Fruit fly (Drosophila melanogaster) whole organism, embryonic: ENCODE results near the gene Lgr3.

Source experiments
- Atf-2 ChIP-seq: fragments of 200-800 bp; sonication (Bioruptor generic); optimal IDR thresholded peaks from 2 replicates; lab custom pipeline; 2016; ENCODE audit warnings: missing biosample characterization, missing genetic modification characterization
- Bteb2 ChIP-seq: fragments of 200-800 bp; sonication (Bioruptor generic); optimal IDR thresholded peaks from 2 replicates; lab custom pipeline; 2016; ENCODE audit warnings: missing biosample characterization, missing genetic modification characterization
- CG10274 ChIP-seq: fragments of 200-800 bp; sonication (Bioruptor generic); optimal IDR thresholded peaks from 3 replicates; lab custom pipeline; 2017; ENCODE audit warnings: missing biosample characterization, mild to moderate bottlenecking, missing genetic modification characterization
- CG11504 ChIP-seq: fragments of 200-800 bp; sonication (Bioruptor generic); optimal IDR thresholded peaks from 3 replicates; lab custom pipeline; 2019; ENCODE audit warnings: missing biosample characterization, mild to moderate bottlenecking, missing genetic modification characterization, moderate library complexity
- CG11560 ChIP-seq: fragments of 200-800 bp; sonication (Bioruptor generic); IDR thresholded peaks from 3 replicates; pipeline ENCODE4 v1.3.6; 2022; ENCODE audit warnings: missing biosample characterization, missing genetic modification characterization
- CG11723 ChIP-seq: fragments of 200-800 bp; sonication (Bioruptor generic); optimal IDR thresholded peaks from 2 replicates; lab custom pipeline; 2017; ENCODE audit warnings: missing biosample characterization, mild to moderate bottlenecking, missing genetic modification characterization
- CG12071 ChIP-seq: fragments of 200-800 bp; sonication (Bioruptor generic); optimal IDR thresholded peaks from 3 replicates; lab custom pipeline; 2018; ENCODE audit warnings: missing biosample characterization, mild to moderate bottlenecking, missing genetic modification characterization
- CG12391 ChIP-seq: fragments of 200-800 bp; sonication (Bioruptor generic); optimal IDR thresholded peaks from 3 replicates; lab custom pipeline; 2018; ENCODE audit warnings: missing biosample characterization, mild to moderate bottlenecking, missing genetic modification characterization, moderate library complexity
- CG12942 ChIP-seq: fragments of 200-800 bp; sonication (Bioruptor generic); optimal IDR thresholded peaks from 3 replicates; lab custom pipeline; 2016; ENCODE audit warnings: missing biosample characterization, missing genetic modification characterization
- CG13624 ChIP-seq: fragments of 200-800 bp; sonication (Bioruptor generic); optimal IDR thresholded peaks from 2 replicates; lab custom pipeline; 2016; ENCODE audit warnings: missing biosample characterization, missing genetic modification characterization
- CG14860 ChIP-seq: fragments of 200-800 bp; sonication (Bioruptor generic); IDR thresholded peaks from 3 replicates; pipeline ENCODE4 v1.3.6; 2022; ENCODE audit warnings: missing biosample characterization, missing genetic modification characterization; ENCODE audit not compliant: partially characterized antibody
- CG1529 ChIP-seq: fragments of 200-800 bp; sonication (Bioruptor generic); optimal IDR thresholded peaks from 3 replicates; lab custom pipeline; 2018; ENCODE audit warnings: missing biosample characterization, missing genetic modification characterization
- CG2116 ChIP-seq: fragments of 200-800 bp; sonication (Bioruptor generic); optimal IDR thresholded peaks from 3 replicates; lab custom pipeline; 2018; ENCODE audit warnings: missing biosample characterization, mild to moderate bottlenecking, missing genetic modification characterization
- CG31224 ChIP-seq: fragments of 200-800 bp; sonication (Bioruptor generic); IDR thresholded peaks from 2 replicates; pipeline ENCODE4 v1.3.6; 2022; ENCODE audit warnings: missing biosample characterization, missing genetic modification characterization
- CG6175 ChIP-seq: fragments of 200-800 bp; sonication (Bioruptor generic); IDR thresholded peaks from 3 replicates; pipeline ENCODE4 v1.3.6; 2022; ENCODE audit warnings: missing biosample characterization, missing genetic modification characterization
- CG6254 ChIP-seq: fragments of 200-800 bp; sonication (Bioruptor generic); optimal IDR thresholded peaks from 3 replicates; lab custom pipeline; 2017; ENCODE audit warnings: mild to moderate bottlenecking, missing biosample characterization, missing genetic modification reagents, missing genetic modification characterization
- CG6689 ChIP-seq: fragments of 200-800 bp; sonication (Bioruptor generic); IDR thresholded peaks from 2 replicates; pipeline ENCODE4 v1.3.6; 2022; ENCODE audit warnings: missing biosample characterization, missing genetic modification characterization
- CG6791 ChIP-seq: fragments of 200-800 bp; sonication (Bioruptor generic); IDR thresholded peaks from 3 replicates; pipeline ENCODE4 v1.3.6; 2022; ENCODE audit warnings: missing biosample characterization, missing genetic modification characterization; ENCODE audit not compliant: partially characterized antibody
- CG6813 ChIP-seq: fragments of 200-800 bp; sonication (Bioruptor generic); optimal IDR thresholded peaks from 2 replicates; lab custom pipeline; 2017; ENCODE audit warnings: missing biosample characterization, missing genetic modification characterization, mild to moderate bottlenecking, moderate library complexity, missing genetic modification reagents
- CG7839 ChIP-seq: fragments of 200-800 bp; sonication (Bioruptor generic); optimal IDR thresholded peaks from 3 replicates; lab custom pipeline; 2018; ENCODE audit warnings: missing biosample characterization, mild to moderate bottlenecking, missing genetic modification characterization, moderate library complexity
- CG8089 ChIP-seq: fragments of 200-800 bp; sonication (Bioruptor generic); optimal IDR thresholded peaks from 3 replicates; lab custom pipeline; 2016; ENCODE audit warnings: missing biosample characterization, missing genetic modification characterization
- CG8281 ChIP-seq: fragments of 200-800 bp; sonication (Bioruptor generic); optimal IDR thresholded peaks from 2 replicates; lab custom pipeline; 2018; ENCODE audit warnings: missing biosample characterization, mild to moderate bottlenecking, missing genetic modification characterization, moderate library complexity
- CG9876 ChIP-seq: fragments of 200-800 bp; sonication (Bioruptor generic); optimal IDR thresholded peaks from 2 replicates; lab custom pipeline; 2016; ENCODE audit warnings: missing biosample characterization, missing genetic modification characterization
- Camta ChIP-seq: fragments of 200-800 bp; sonication (Bioruptor generic); optimal IDR thresholded peaks from 2 replicates; lab custom pipeline; 2016; ENCODE audit warnings: missing biosample characterization, missing genetic modification characterization
- Doc3 ChIP-seq: fragments of 200-800 bp; sonication (Bioruptor generic); IDR thresholded peaks from 3 replicates; pipeline ENCODE4 v1.3.6; 2022; ENCODE audit warnings: missing biosample characterization, missing genetic modification characterization; ENCODE audit not compliant: partially characterized antibody
- HmgD ChIP-seq: fragments of 200-800 bp; sonication (Bioruptor generic); optimal IDR thresholded peaks from 3 replicates; lab custom pipeline; 2016; ENCODE audit warnings: missing biosample characterization, missing genetic modification characterization
- MESR4 ChIP-seq: fragments of 200-800 bp; sonication (Bioruptor generic); optimal IDR thresholded peaks from 2 replicates; lab custom pipeline; 2018; ENCODE audit warnings: missing biosample characterization, mild to moderate bottlenecking, missing genetic modification characterization, moderate library complexity
- Ravus ChIP-seq: fragments of 200-800 bp; sonication (Bioruptor generic); IDR thresholded peaks from 2 replicates; pipeline ENCODE4 v1.3.6; 2022; ENCODE audit warnings: missing biosample characterization, missing genetic modification characterization
- al ChIP-seq: fragments of 200-800 bp; sonication (Bioruptor generic); IDR thresholded peaks from 2 replicates; pipeline ENCODE4 v1.3.6; 2022; ENCODE audit warnings: missing biosample characterization, missing genetic modification characterization
- bbx ChIP-seq: fragments of 200-800 bp; sonication (Bioruptor generic); IDR thresholded peaks from 2 replicates; pipeline ENCODE4 v1.3.6; 2022; ENCODE audit warnings: missing biosample characterization, missing genetic modification characterization; ENCODE audit not compliant: partially characterized antibody
- bigmax ChIP-seq: fragments of 200-800 bp; sonication (Bioruptor generic); optimal IDR thresholded peaks from 2 replicates; lab custom pipeline; 2018; ENCODE audit warnings: missing biosample characterization, mild to moderate bottlenecking, missing genetic modification characterization
- cg ChIP-seq: fragments of 200-800 bp; sonication (Bioruptor generic); optimal IDR thresholded peaks from 3 replicates; lab custom pipeline; 2019; ENCODE audit warnings: missing biosample characterization, mild to moderate bottlenecking, missing genetic modification characterization, moderate library complexity
- chm ChIP-seq: fragments of 200-800 bp; sonication (Bioruptor generic); IDR thresholded peaks from 2 replicates; pipeline ENCODE4 v1.3.6; 2022; ENCODE audit warnings: missing biosample characterization, missing genetic modification characterization
- crol ChIP-seq: fragments of 200-800 bp; sonication (Bioruptor generic); IDR thresholded peaks from 2 replicates; pipeline ENCODE4 v1.3.6; 2022; ENCODE audit warnings: missing biosample characterization, missing genetic modification characterization
- en ChIP-seq: fragments of 200-800 bp; sonication (Bioruptor generic); optimal IDR thresholded peaks from 2 replicates; lab custom pipeline; 2016; ENCODE audit warnings: missing biosample characterization, missing genetic modification characterization
- exex ChIP-seq: fragments of 200-800 bp; sonication (Bioruptor generic); optimal IDR thresholded peaks from 4 replicates; lab custom pipeline; 2018; ENCODE audit warnings: missing biosample characterization, mild to moderate bottlenecking, missing genetic modification characterization, moderate library complexity
- fd96Cb ChIP-seq: fragments of 200-800 bp; sonication (Bioruptor generic); optimal IDR thresholded peaks from 2 replicates; lab custom pipeline; 2018; ENCODE audit warnings: missing biosample characterization, mild to moderate bottlenecking, missing genetic modification characterization, moderate library complexity
- gcm2 ChIP-seq: fragments of 200-800 bp; sonication (Bioruptor generic); optimal IDR thresholded peaks from 2 replicates; lab custom pipeline; 2016; ENCODE audit warnings: missing biosample characterization, missing genetic modification characterization
- gem ChIP-seq: fragments of 200-800 bp; sonication (Bioruptor generic); optimal IDR thresholded peaks from 2 replicates; lab custom pipeline; 2019; ENCODE audit warnings: missing biosample characterization, mild to moderate bottlenecking, missing genetic modification characterization, moderate library complexity
- gsb-n ChIP-seq: fragments of 200-800 bp; sonication (Bioruptor generic); optimal IDR thresholded peaks from 3 replicates; lab custom pipeline; 2018; ENCODE audit warnings: missing biosample characterization, mild to moderate bottlenecking, missing genetic modification characterization
- insv ChIP-seq, 2 experiments: fragments of 200-800 bp; sonication (Bioruptor generic); optimal IDR thresholded peaks; 3 replicates each; lab custom pipeline; 2016 to 2018; ENCODE audit warnings: missing biosample characterization in 2 of 2, missing genetic modification characterization in 2 of 2
- lab ChIP-seq: fragments of 200-800 bp; sonication (Bioruptor generic); optimal IDR thresholded peaks from 3 replicates; lab custom pipeline; 2017; ENCODE audit warnings: missing biosample characterization, missing genetic modification characterization, mild to moderate bottlenecking, moderate library complexity, missing genetic modification reagents
- lmd ChIP-seq: fragments of 200-800 bp; sonication (Bioruptor generic); IDR thresholded peaks from 2 replicates; pipeline ENCODE4 v1.3.6; 2022; ENCODE audit warnings: missing biosample characterization, missing genetic modification characterization
- nau ChIP-seq: fragments of 200-800 bp; sonication (Bioruptor generic); optimal IDR thresholded peaks from 3 replicates; lab custom pipeline; 2017; ENCODE audit warnings: missing biosample characterization, mild to moderate bottlenecking, missing genetic modification characterization, missing genetic modification reagents
- ro ChIP-seq: fragments of 200-800 bp; sonication (Bioruptor generic); IDR thresholded peaks from 2 replicates; pipeline ENCODE4 v1.3.6; 2022; ENCODE audit warnings: missing biosample characterization, missing genetic modification characterization
- so ChIP-seq: fragments of 200-800 bp; sonication (Bioruptor generic); IDR thresholded peaks from 3 replicates; pipeline ENCODE4 v1.3.6; 2022; ENCODE audit warnings: missing biosample characterization, missing genetic modification characterization
- twi ChIP-seq: fragments of 200-800 bp; optimal IDR thresholded peaks from 2 replicates; lab custom pipeline; 2019; ENCODE audit warnings: missing biosample characterization, mild to moderate bottlenecking, missing genetic modification characterization, moderate library complexity
- vnd ChIP-seq: fragments of 200-800 bp; sonication (Bioruptor generic); IDR thresholded peaks from 3 replicates; pipeline ENCODE4 v1.3.6; 2022; ENCODE audit warnings: missing biosample characterization, missing genetic modification characterization; ENCODE audit not compliant: partially characterized antibody
- wdn ChIP-seq: fragments of 200-800 bp; sonication (Bioruptor generic); IDR thresholded peaks from 2 replicates; pipeline ENCODE4 v1.3.6; 2022; ENCODE audit warnings: missing biosample characterization, missing genetic modification characterization

Gene Lgr3

dm6 chr3R:25646882-25647518 is 18.6 kb upstream of the Lgr3 start (continued):
- TF ChIP-seq gsb-n (tag; lab: Kevin White, UChicago) (peak; percentile 86), CG11723 (peak; percentile 90), bigmax (no peak), bbx (GFP tag; lab: Robert Waterston, UW) (peak; percentile 85), chm (GFP tag; lab: Robert Waterston, UW) (peak; percentile 78), CG6791 (peak; percentile 68; the same call in 1 of the 3 replicates), CG9876 (GFP tag; lab: Kevin White, UChicago) (peak; percentile 93), gem (peak; percentile 94), fd96Cb (tag; lab: Kevin White, UChicago) (peak; percentile 82), en (GFP tag; lab: Kevin White, UChicago) (peak; percentile 83), Ravus (GFP tag; lab: Robert Waterston, UW) (peak; percentile 52), CG6689 (GFP tag; lab: Robert Waterston, UW) (peak; percentile 92), CG6813 (GFP tag; lab: Kevin White, UChicago) (peak; percentile 85), CG6254 (GFP tag; lab: Kevin White, UChicago) (peak; percentile 62), CG10274 (GFP tag; lab: Kevin White, UChicago) (peak; percentile 82), Atf-2 (GFP tag; lab: Kevin White, UChicago) (peak; percentile 93), CG2116 (peak; percentile 89), CG7839 (tag; lab: Kevin White, UChicago) (peak; percentile 91), CG1529 (GFP tag; lab: Kevin White, UChicago) (peak; percentile 68), so (GFP tag; lab: Robert Waterston, UW) (peak; percentile 89), CG13624 (peak; percentile 97), CG31224 (GFP tag; lab: Robert Waterston, UW) (peak; percentile 83), lmd (GFP tag; lab: Robert Waterston, UW) (peak; percentile 93), CG8281 (tag; lab: Kevin White, UChicago) (peak; percentile 72), ro (GFP tag; lab: Robert Waterston, UW) (peak; percentile 76), HmgD (GFP tag; lab: Kevin White, UChicago) (peak; percentile 98), wdn (GFP tag; lab: Robert Waterston, UW) (peak; percentile 86), CG12071 (peak; percentile 74), Doc3 (GFP tag; lab: Robert Waterston, UW) (peak; percentile 96), Bteb2 (GFP tag; lab: Kevin White, UChicago) (peak; percentile 93), MESR4 (GFP tag; lab: Kevin White, UChicago) (peak; percentile 15), crol (peak; percentile 55), CG14860 (GFP tag; lab: Robert Waterston, UW) (peak; percentile 86), exex (tag; lab: Kevin White, UChicago) (peak; percentile 70), cg (GFP tag; lab: Kevin White, UChicago) (peak; percentile 97), gcm2 (GFP tag; lab: Kevin White, UChicago) (peak; percentile 84), Camta (peak; percentile 91), nau (GFP tag; lab: Kevin White, UChicago) (peak; percentile 88), CG6175 (GFP tag; lab: Robert Waterston, UW) (peak; percentile 83), twi (tag; lab: Kevin White, UChicago) (peak; percentile 89), CG11560 (tag; lab: Robert Waterston, UW) (peak; percentile 85), CG12391 (peak; percentile 95), al (GFP tag; lab: Robert Waterston, UW) (peak; percentile 91), lab (peak; percentile 95), CG12942 (peak; percentile 92), CG8089 (GFP tag; lab: Kevin White, UChicago) (peak; percentile 94), vnd (GFP tag; lab: Robert Waterston, UW) (peak; percentile 86), CG11504 (peak; percentile 92), insv (GFP tag; optimal IDR thresholded peaks at IDR 0.05; lab: Kevin White, UChicago) (peak in 1 of 2 experiments; percentile 73)
